Worm (Caenorhabditis elegans): ENCODE measurements around the gene nhr-222.

ce11 chrV:3543344-3543743 is at the start of gene nhr-222:
- TF ChIP-seq Y55F3AM.14 (GFP tag; optimal IDR thresholded peaks at IDR 0.05): no peak
- no peak for TF ChIP-seq snpc-4 (tag; optimal IDR thresholded peaks at IDR 0.05)
- TF ChIP-seq nhr-11 (tag; optimal IDR thresholded peaks at IDR 0.05): no peak
- no peak for TF ChIP-seq ceh-82 (tag; optimal IDR thresholded peaks at IDR 0.05)
- no peak for TF ChIP-seq skn-1 (tag; optimal IDR thresholded peaks at IDR 0.05)
- TF ChIP-seq ama-1 (optimal IDR thresholded peaks at IDR 0.05): no peak
- no peak for TF ChIP-seq nhr-77 (tag; optimal IDR thresholded peaks at IDR 0.05)

All from whole organism, L2 larva.